Worm (Caenorhabditis elegans) whole organism, L2 larva: ENCODE results near the gene srm-5.
"Not testable (repeated sequence)": the region's sequence is repeated elsewhere in the genome, so short reads cannot be mapped to it uniquely, and the experiment has no call there.

Experiments used
- C34F6.9 ChIP-seq: fragments of 150-350 bp; optimal IDR thresholded peaks from 2 replicates; lab custom pipeline; 2014; ENCODE audit warnings: missing biosample characterization, missing genetic modification characterization
- F13H6.1 ChIP-seq: sonication (generic microtip); optimal IDR thresholded peaks from 2 replicates; lab custom pipeline; 2016; ENCODE audit warnings: missing genetic modification characterization, missing compliant biosample characterization
- ZK546.5 ChIP-seq: sonication (generic microtip); optimal IDR thresholded peaks from 2 replicates; lab custom pipeline; 2017; ENCODE audit warnings: missing biosample characterization, missing genetic modification characterization
- alr-1 ChIP-seq: fragments of 150-350 bp; optimal IDR thresholded peaks from 2 replicates; lab custom pipeline; 2014; ENCODE audit warnings: missing biosample characterization, missing genetic modification characterization
- ama-1 ChIP-seq: fragments of 150-350 bp; optimal IDR thresholded peaks from 2 replicates; lab custom pipeline; 2018; ENCODE audit warnings: inconsistent platforms
- blmp-1 ChIP-seq: sonication (generic microtip); optimal IDR thresholded peaks from 2 replicates; lab custom pipeline; 2017; ENCODE audit warnings: missing genetic modification characterization, mild to moderate bottlenecking, missing compliant biosample characterization, antibody characterized with exemption, moderate library complexity; ENCODE audit not compliant: insufficient read depth
- ceh-16 ChIP-seq: fragments of 150-350 bp; optimal IDR thresholded peaks from 2 replicates; lab custom pipeline; 2014; ENCODE audit warnings: missing biosample characterization, missing genetic modification characterization
- crh-2 ChIP-seq: sonication (generic microtip); optimal IDR thresholded peaks from 2 replicates; lab custom pipeline; 2017; ENCODE audit warnings: missing biosample characterization, missing genetic modification characterization
- elt-1 ChIP-seq: fragments of 150-350 bp; optimal IDR thresholded peaks from 2 replicates; lab custom pipeline; 2014; ENCODE audit warnings: missing biosample characterization, missing genetic modification characterization
- fos-1 ChIP-seq: fragments of 150-350 bp; optimal IDR thresholded peaks from 2 replicates; lab custom pipeline; 2014; ENCODE audit warnings: missing biosample characterization, missing genetic modification characterization
- gmeb-1 ChIP-seq: fragments of 150-350 bp; optimal IDR thresholded peaks from 2 replicates; lab custom pipeline; 2014; ENCODE audit warnings: missing biosample characterization, missing genetic modification characterization
- lin-11 ChIP-seq: fragments of 150-350 bp; sonication (generic microtip); optimal IDR thresholded peaks from 2 replicates; lab custom pipeline; 2014; ENCODE audit warnings: missing biosample characterization, missing genetic modification characterization, inconsistent platforms, mixed read lengths
- lin-39 ChIP-seq: fragments of 150-350 bp; optimal IDR thresholded peaks from 2 replicates; lab custom pipeline; 2014; ENCODE audit warnings: missing biosample characterization, missing genetic modification reagents, missing genetic modification characterization
- mab-5 ChIP-seq: fragments of 150-350 bp; optimal IDR thresholded peaks from 2 replicates; lab custom pipeline; 2014; ENCODE audit warnings: missing biosample characterization, missing genetic modification characterization
- mbf-1 ChIP-seq: sonication (generic microtip); optimal IDR thresholded peaks from 2 replicates; lab custom pipeline; 2017; ENCODE audit warnings: missing biosample characterization, missing genetic modification characterization
- nhr-10 ChIP-seq: sonication (generic microtip); optimal IDR thresholded peaks from 2 replicates; lab custom pipeline; 2017; ENCODE audit warnings: missing biosample characterization, missing genetic modification characterization
- nhr-11 ChIP-seq: fragments of 150-350 bp; optimal IDR thresholded peaks from 2 replicates; lab custom pipeline; 2014; ENCODE audit warnings: missing biosample characterization, missing genetic modification characterization
- nhr-129 ChIP-seq: fragments of 150-350 bp; optimal IDR thresholded peaks from 2 replicates; lab custom pipeline; 2014; ENCODE audit warnings: missing biosample characterization, missing genetic modification characterization
- nhr-21 ChIP-seq: fragments of 150-350 bp; optimal IDR thresholded peaks from 2 replicates; lab custom pipeline; 2014; ENCODE audit warnings: missing biosample characterization, missing genetic modification characterization
- nhr-23 ChIP-seq: fragments of 150-350 bp; optimal IDR thresholded peaks from 2 replicates; lab custom pipeline; 2014; ENCODE audit warnings: missing biosample characterization, missing genetic modification reagents, missing genetic modification characterization
- nhr-237 ChIP-seq: fragments of 150-350 bp; optimal IDR thresholded peaks from 2 replicates; lab custom pipeline; 2014; ENCODE audit warnings: missing biosample characterization, missing genetic modification characterization
- nhr-25 ChIP-seq: fragments of 150-350 bp; sonication (generic microtip); optimal IDR thresholded peaks from 3 replicates; lab custom pipeline; 2014; ENCODE audit warnings: missing biosample characterization, missing genetic modification characterization
- nhr-6 ChIP-seq: fragments of 150-350 bp; optimal IDR thresholded peaks from 2 replicates; lab custom pipeline; 2014; ENCODE audit warnings: missing biosample characterization, missing genetic modification characterization
- nhr-77 ChIP-seq: fragments of 150-350 bp; optimal IDR thresholded peaks from 2 replicates; lab custom pipeline; 2014; ENCODE audit warnings: missing biosample characterization, missing genetic modification characterization
- sem-4 ChIP-seq: fragments of 150-350 bp; optimal IDR thresholded peaks from 2 replicates; lab custom pipeline; 2014; ENCODE audit warnings: missing biosample characterization, missing genetic modification reagents, missing genetic modification characterization
- skn-1 ChIP-seq: sonication (generic microtip); optimal IDR thresholded peaks from 2 replicates; lab custom pipeline; 2017; ENCODE audit warnings: missing biosample characterization, missing genetic modification characterization
- sma-3 ChIP-seq: sonication (generic microtip); optimal IDR thresholded peaks from 2 replicates; lab custom pipeline; 2016; ENCODE audit warnings: missing genetic modification reagents, missing genetic modification characterization, missing compliant biosample characterization
- sma-9 ChIP-seq, 2 experiments: fragments of 150-350 bp in 1 of 2; sonication (generic microtip) in 1 of 2; optimal IDR thresholded peaks; 2 replicates each; lab custom pipeline; 2014 to 2016; ENCODE audit warnings: missing genetic modification characterization in 2 of 2, mild to moderate bottlenecking in 1 of 2, missing biosample characterization in 1 of 2, missing compliant biosample characterization in 1 of 2, missing genetic modification reagents in 1 of 2, moderate library complexity in 1 of 2
- snpc-4 ChIP-seq: fragments of 150-350 bp; optimal IDR thresholded peaks from 2 replicates; lab custom pipeline; 2014; ENCODE audit warnings: missing biosample characterization, missing genetic modification characterization
- unc-39 ChIP-seq: fragments of 150-350 bp; optimal IDR thresholded peaks from 2 replicates; lab custom pipeline; 2014; ENCODE audit warnings: missing biosample characterization, missing genetic modification characterization
- unc-62 ChIP-seq: fragments of 150-350 bp; optimal IDR thresholded peaks from 2 replicates; lab custom pipeline; 2014; ENCODE audit warnings: missing biosample characterization, missing genetic modification reagents, missing genetic modification characterization
- zag-1 ChIP-seq: fragments of 150-350 bp; optimal IDR thresholded peaks from 2 replicates; lab custom pipeline; 2014; ENCODE audit warnings: missing biosample characterization, missing genetic modification characterization
- ztf-1 ChIP-seq: fragments of 200-800 bp; sonication (Bioruptor generic); conservative IDR thresholded peaks from 2 replicates; pipeline ENCODE4 v1.3.6; 2022; ENCODE audit warnings: missing genetic modification characterization, missing compliant biosample characterization

Gene srm-5

DNA sequence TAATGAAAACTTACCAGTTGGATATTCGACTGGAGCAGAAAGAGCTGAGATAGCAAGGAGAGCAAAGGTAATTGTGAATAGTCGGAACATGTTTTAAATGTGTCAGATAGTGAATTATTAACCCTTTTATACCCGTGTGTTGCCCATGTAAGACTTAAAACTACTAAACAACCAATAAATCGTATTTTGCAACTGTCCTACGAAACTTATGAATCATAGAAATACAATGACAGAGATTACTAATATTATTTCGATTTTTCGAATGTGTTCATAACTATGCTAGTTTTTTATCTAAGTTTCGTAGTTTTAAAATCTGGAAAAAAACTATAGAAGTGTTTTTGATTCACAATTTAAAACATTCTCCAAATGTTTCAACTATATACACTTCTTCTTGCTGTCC is 28.2 kb upstream of the srm-5 start, which contains the start of gene spig-4:
Gene spig-4 (minus strand): TSS at position 101 of the 400 bp plus-strand sequence.
- not testable (repeated sequence) for TF ChIP-seq nhr-129 (tag; lab: Kevin White, UChicago); C34F6.9 (tag; lab: Kevin White, UChicago); sma-3 (GFP tag; lab: Kevin White, UChicago)

- not testable (repeated sequence) for TF ChIP-seq nhr-237 (tag; lab: Kevin White, UChicago); nhr-129 (tag; lab: Kevin White, UChicago); alr-1
Observed at ce11 chrV:14308164-14308563, 26.8 kb upstream of the srm-5 start, which contains the start of gene spig-5. Gene spig-5 (plus strand): TSS chrV:14308464.

ce11 chrV:14309632-14310031 is 25.4 kb upstream of the srm-5 start, which contains the start of gene F14D7.14:
Gene F14D7.14 (plus strand): TSS chrV:14309932.
- TF ChIP-seq nhr-77 (tag; lab: Kevin White, UChicago); lin-11 (tag; lab: Kevin White, UChicago); ama-1: not testable (repeated sequence)

ce11 chrV:14311115-14311514 is 23.9 kb upstream of the srm-5 start, which contains the start of gene ddn-3:
Gene ddn-3 (minus strand): TSS chrV:14311215.
- TF ChIP-seq nhr-11 (tag; lab: Kevin White, UChicago) = no peak
- no peak for TF ChIP-seq elt-1
- TF ChIP-seq mab-5 (tag; lab: Kevin White, UChicago) = no peak
- no peak for TF ChIP-seq lin-39 (tag; lab: Kevin White, UChicago)
- TF ChIP-seq skn-1 = no peak
- no peak for TF ChIP-seq nhr-6
- no peak for TF ChIP-seq C34F6.9 (tag; lab: Kevin White, UChicago)
- no peak for TF ChIP-seq mbf-1
- no peak for TF ChIP-seq sma-9 (GFP tag; optimal IDR thresholded peaks at IDR 0.05; lab: Kevin White, UChicago)
- no peak for TF ChIP-seq sma-9 (tag; optimal IDR thresholded peaks at IDR 0.05; lab: Kevin White, UChicago)
- no peak for TF ChIP-seq nhr-237 (tag; lab: Kevin White, UChicago)
- no peak for TF ChIP-seq ztf-1 (GFP tag; lab: Robert Waterston, UW)
- TF ChIP-seq ama-1 = no peak
- no peak for TF ChIP-seq nhr-25 (tag; lab: Kevin White, UChicago)
- TF ChIP-seq, all 48 proteins: peak for 0

DNA sequence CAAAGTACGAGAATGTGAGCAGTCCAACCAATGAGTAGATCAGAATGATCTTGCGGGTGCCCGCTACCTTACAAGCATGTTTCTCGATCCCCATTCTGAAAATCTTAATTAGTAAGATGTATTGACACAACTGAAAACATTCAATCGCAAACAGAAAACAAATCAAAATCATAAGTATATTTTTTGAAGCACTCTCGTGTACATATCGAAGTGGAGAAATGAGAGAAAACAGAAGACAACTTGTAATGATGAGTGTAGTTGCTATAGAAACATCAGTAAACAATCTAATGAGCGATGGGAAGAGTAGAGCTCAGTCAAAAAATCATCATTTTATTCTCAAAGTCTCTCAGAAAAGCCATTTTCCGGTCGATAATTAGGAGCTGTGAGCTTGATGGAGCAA is 22.3 kb upstream of the srm-5 start, which contains the start of gene F14D7.8:
Gene F14D7.8 (minus strand): TSS at position 101 of the 400 bp plus-strand sequence.
- TF ChIP-seq mbf-1 (no peak), elt-1 (no peak), F13H6.1 (tag; lab: Kevin White, UChicago) (no peak), sma-9 (GFP tag; optimal IDR thresholded peaks at IDR 0.05; lab: Kevin White, UChicago) (no peak), sma-9 (tag; optimal IDR thresholded peaks at IDR 0.05; lab: Kevin White, UChicago) (no peak), fos-1 (tag; lab: Kevin White, UChicago) (no peak), snpc-4 (tag; lab: Kevin White, UChicago) (no peak), gmeb-1 (tag; lab: Kevin White, UChicago) (no peak), ceh-16 (tag; lab: Kevin White, UChicago) (no peak), sem-4 (tag; lab: Kevin White, UChicago) (no peak), ZK546.5 (tag; lab: Kevin White, UChicago) (no peak), sma-3 (GFP tag; lab: Kevin White, UChicago) (no peak)

DNA sequence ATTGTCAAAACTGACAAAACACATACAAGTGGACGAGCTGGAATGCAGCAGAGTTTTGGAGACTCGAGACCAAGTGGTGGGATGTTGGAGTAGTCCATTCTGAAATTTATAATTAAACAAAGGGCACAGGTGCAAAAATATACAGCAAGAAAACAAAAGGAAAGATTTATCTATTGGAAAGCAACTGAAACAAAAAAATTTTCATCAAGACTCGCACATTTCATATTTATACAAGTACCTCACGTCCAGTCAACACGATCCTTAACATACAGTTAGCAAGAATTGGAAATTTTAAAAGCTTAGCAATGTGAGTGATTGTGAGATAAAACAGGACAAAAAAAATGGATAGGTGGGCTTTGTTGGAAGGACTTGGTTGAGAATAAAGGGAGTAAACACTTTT is 20.8 kb upstream of the srm-5 start, which contains the start of gene F47B8.1:
Gene F47B8.1 (minus strand): TSS at position 101 of the 400 bp plus-strand sequence.
- no peak for TF ChIP-seq gmeb-1 (tag; lab: Kevin White, UChicago)
- TF ChIP-seq sem-4 (tag; lab: Kevin White, UChicago) = no peak
- no peak for TF ChIP-seq alr-1
- no peak for TF ChIP-seq skn-1
- TF ChIP-seq mbf-1 = no peak

DNA sequence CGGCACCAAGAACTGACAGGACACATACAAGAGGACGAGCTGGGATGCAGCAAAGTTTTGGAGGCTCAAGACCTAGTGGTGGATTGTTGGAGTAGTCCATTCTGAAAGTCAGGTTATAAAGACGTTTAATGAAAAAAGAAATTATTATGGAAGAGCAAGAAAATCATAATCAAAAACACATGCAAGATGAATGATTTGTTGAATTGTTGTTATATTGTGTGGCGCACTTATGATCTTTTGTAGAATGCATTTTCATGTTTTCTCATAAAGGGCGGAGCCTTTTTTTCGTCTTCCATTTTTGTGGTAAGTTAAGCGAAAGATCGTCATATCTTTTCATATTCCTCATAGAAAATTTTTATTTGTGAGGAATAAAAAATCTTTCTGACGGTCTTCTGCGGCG is 18.5 kb upstream of the srm-5 start, which contains the start of gene F47B8.2:
Gene F47B8.2 (minus strand): TSS at position 101 of the 400 bp plus-strand sequence.
- TF ChIP-seq ceh-16 (tag; lab: Kevin White, UChicago) (no peak), unc-39 (tag; lab: Kevin White, UChicago) (no peak), zag-1 (no peak), nhr-23 (no peak), snpc-4 (tag; lab: Kevin White, UChicago) (no peak), blmp-1 (tag; lab: Kevin White, UChicago) (no peak), skn-1 (no peak), nhr-21 (tag; lab: Kevin White, UChicago) (no peak), C34F6.9 (tag; lab: Kevin White, UChicago) (no peak), mab-5 (tag; lab: Kevin White, UChicago) (no peak), fos-1 (tag; lab: Kevin White, UChicago) (no peak), crh-2 (tag; lab: Kevin White, UChicago) (no peak), ztf-1 (GFP tag; lab: Robert Waterston, UW) (no peak), nhr-10 (no peak), unc-62 (GFP tag; lab: Kevin White, UChicago) (no peak), mbf-1 (no peak)
